Worm (Caenorhabditis elegans) whole organism, L4 larva: ENCODE results near the gene nep-18.
A peak's percentile ranks its signal among the peaks of the same experiment; 100 is the strongest.

Experiments
- F44E2.7 ChIP-seq: fragments of 200-800 bp; sonication (Bioruptor generic); IDR thresholded peaks from 2 replicates; pipeline ENCODE4 v2.1.2; 2022; ENCODE audit warnings: missing genetic modification characterization, missing compliant biosample characterization
- ZK337.2 ChIP-seq: fragments of 200-800 bp; sonication (Bioruptor generic); IDR thresholded peaks from 2 replicates; pipeline ENCODE4 v1.3.6; 2022; ENCODE audit warnings: missing genetic modification reagents, missing genetic modification characterization, missing compliant biosample characterization
- aha-1 ChIP-seq: fragments of 150-350 bp; peaks from one replicate; lab custom pipeline; 2014; ENCODE audit warnings: missing biosample characterization, missing genetic modification characterization
- dpl-1 ChIP-seq: fragments of 150-350 bp; optimal IDR thresholded peaks from 2 replicates; lab custom pipeline; 2014; ENCODE audit warnings: missing biosample characterization, missing genetic modification reagents, missing genetic modification characterization
- madf-5 ChIP-seq, 2 experiments: fragments of 200-800 bp; sonication (Bioruptor generic); IDR thresholded peaks; 2 replicates each; pipeline ENCODE4 v1.3.6; 2022; ENCODE audit warnings: missing compliant biosample characterization in 2 of 2, missing genetic modification characterization in 2 of 2
- nhr-76 ChIP-seq: fragments of 150-350 bp; optimal IDR thresholded peaks from 2 replicates; lab custom pipeline; 2014; ENCODE audit warnings: missing biosample characterization, missing genetic modification characterization
- set-16 ChIP-seq: fragments of 200-800 bp; sonication (Bioruptor generic); IDR thresholded peaks from 2 replicates; pipeline ENCODE4 v1.3.6; 2022; ENCODE audit warnings: missing genetic modification reagents, missing genetic modification characterization, missing compliant biosample characterization
- vab-7 ChIP-seq: fragments of 200-800 bp; sonication (Bioruptor generic); IDR thresholded peaks from 2 replicates; pipeline ENCODE4 v1.3.6; 2022; ENCODE audit warnings: missing genetic modification reagents, missing genetic modification characterization, missing compliant biosample characterization

The nep-18 gene

DNA sequence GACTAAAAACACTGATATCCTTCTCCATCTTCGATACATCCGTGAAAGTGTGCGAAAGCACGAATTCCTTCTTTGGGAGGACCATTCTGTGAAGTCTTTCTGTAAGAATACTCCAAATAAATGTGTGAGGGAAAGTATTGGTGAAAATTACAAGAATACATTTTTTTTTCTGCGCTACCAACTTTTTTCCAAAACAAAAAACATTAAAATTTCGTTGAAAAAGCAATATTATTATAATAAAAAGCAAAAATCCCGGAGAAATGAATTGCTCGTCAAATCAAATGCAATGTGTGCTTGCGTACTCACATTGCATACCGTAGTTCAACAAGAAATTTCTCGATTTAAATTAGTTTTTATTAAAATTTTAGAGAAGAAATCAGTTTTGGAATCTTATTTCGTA lies 41.9 kb downstream of the nep-18 start, which contains the start of gene bath-13:
bath-13 (minus strand) TSS at position 101 of the 400 bp plus-strand sequence.
- no peak for TF ChIP-seq ZK337.2
- no peak for TF ChIP-seq F44E2.7
- no peak for TF ChIP-seq madf-5 (GFP tag; IDR thresholded peaks at IDR 0.05; lab: Robert Waterston, UW)
- peak; percentile 22 for TF ChIP-seq aha-1 (tag; lab: Kevin White, UChicago)
- TF ChIP-seq vab-7, result no peak
- no peak for TF ChIP-seq dpl-1 (GFP tag; lab: Kevin White, UChicago)

DNA sequence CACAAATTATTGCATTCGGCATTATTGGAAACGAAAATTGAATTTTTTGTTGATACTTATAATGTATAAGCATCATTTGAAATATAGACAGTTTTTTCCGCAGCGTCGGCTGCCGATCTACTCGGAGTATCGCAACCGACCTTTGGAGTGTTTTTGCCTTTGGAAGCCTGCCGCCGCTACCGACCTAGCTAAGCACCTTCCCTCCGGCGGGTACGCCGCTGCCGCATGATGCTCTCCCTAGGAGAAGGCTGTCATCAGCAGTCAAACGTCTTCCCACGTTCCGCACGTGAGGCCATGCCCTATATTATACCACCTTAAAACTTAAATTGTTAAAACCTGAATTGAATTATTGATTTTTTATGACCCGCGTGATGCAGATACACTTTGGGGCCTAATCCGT lies 45.4 kb downstream of the nep-18 start:
- TF ChIP-seq set-16 (peak; percentile 75), nhr-76 (tag; lab: Kevin White, UChicago) (no peak)
